Worm (Caenorhabditis elegans) whole organism, young adult: ENCODE results near the gene aptf-2.

ENCODE experiments used
- B0019.2 ChIP-seq: fragments of 200-800 bp; sonication (Bioruptor generic); conservative IDR thresholded peaks from 2 replicates; pipeline ENCODE4 v1.3.6; 2022; ENCODE audit warnings: missing genetic modification reagents, missing genetic modification characterization, missing compliant biosample characterization
- F10E7.11 ChIP-seq: sonication (generic microtip); optimal IDR thresholded peaks from 2 replicates; lab custom pipeline; 2017; ENCODE audit warnings: mild to moderate bottlenecking, missing genetic modification characterization, moderate library complexity, missing compliant biosample characterization
- F52B5.7 ChIP-seq: sonication (generic microtip); optimal IDR thresholded peaks from 2 replicates; lab custom pipeline; 2016; ENCODE audit warnings: mild to moderate bottlenecking, missing genetic modification characterization, missing compliant biosample characterization
- F57C9.4 ChIP-seq: sonication (generic microtip); optimal IDR thresholded peaks from 2 replicates; lab custom pipeline; 2017; ENCODE audit warnings: mild to moderate bottlenecking, missing genetic modification characterization, missing compliant biosample characterization
- Y53F4B.3 ChIP-seq: fragments of 200-800 bp; sonication (Bioruptor generic); IDR thresholded peaks from 2 replicates; pipeline ENCODE4 v1.3.6; 2022; ENCODE audit warnings: missing genetic modification reagents, missing genetic modification characterization, missing compliant biosample characterization
- Y95B8A.8 ChIP-seq: fragments of 200-800 bp; sonication (Bioruptor generic); IDR thresholded peaks from 2 replicates; pipeline ENCODE4 v1.3.6; 2022; ENCODE audit warnings: missing genetic modification reagents, missing genetic modification characterization, missing compliant biosample characterization
- ama-1 ChIP-seq, 3 experiments: fragments of 150-350 bp in 1 of 3; sonication (generic microtip) in 2 of 3; optimal IDR thresholded peaks; 2 replicates each; lab custom pipeline; 2014 to 2018; ENCODE audit warnings: missing biosample characterization in 2 of 3, missing genetic modification characterization in 2 of 3, missing genetic modification reagents in 2 of 3
- aptf-3 ChIP-seq: fragments of 200-800 bp; sonication (Bioruptor generic); IDR thresholded peaks from 2 replicates; pipeline ENCODE4 v1.3.6; 2022; ENCODE audit warnings: missing genetic modification characterization, missing compliant biosample characterization
- attf-5 ChIP-seq: fragments of 200-800 bp; sonication (Bioruptor generic); optimal IDR thresholded peaks from 2 replicates; lab custom pipeline; 2018; ENCODE audit warnings: mild to moderate bottlenecking, missing genetic modification characterization, missing compliant biosample characterization
- bed-1 ChIP-seq: fragments of 200-800 bp; sonication (Bioruptor generic); IDR thresholded peaks from 2 replicates; pipeline ENCODE4 v1.3.6; 2022; ENCODE audit warnings: missing genetic modification reagents, missing genetic modification characterization, missing compliant biosample characterization
- cebp-2 ChIP-seq: fragments of 200-800 bp; sonication (Bioruptor generic); IDR thresholded peaks from 2 replicates; pipeline ENCODE4 v1.3.6; 2022; ENCODE audit warnings: missing genetic modification characterization, missing compliant biosample characterization
- ceh-40 ChIP-seq: fragments of 200-800 bp; sonication (Bioruptor generic); IDR thresholded peaks from 2 replicates; pipeline ENCODE4 v1.3.6; 2022; ENCODE audit warnings: missing genetic modification characterization, missing compliant biosample characterization
- ceh-91 ChIP-seq: fragments of 200-800 bp; sonication (Bioruptor generic); IDR thresholded peaks from 2 replicates; pipeline ENCODE4 v1.3.6; 2022; ENCODE audit warnings: missing genetic modification reagents, missing genetic modification characterization, missing compliant biosample characterization
- dpff-1 ChIP-seq: sonication (generic microtip); optimal IDR thresholded peaks from 2 replicates; lab custom pipeline; 2017; ENCODE audit warnings: mild to moderate bottlenecking, missing genetic modification characterization, missing compliant biosample characterization
- efl-1 ChIP-seq: fragments of 150-350 bp; optimal IDR thresholded peaks from 2 replicates; lab custom pipeline; 2014; ENCODE audit warnings: missing biosample characterization, missing genetic modification reagents, missing genetic modification characterization
- egrh-3 ChIP-seq: fragments of 200-800 bp; sonication (Bioruptor generic); IDR thresholded peaks from 2 replicates; pipeline ENCODE4 v1.3.6; 2022; ENCODE audit warnings: missing genetic modification reagents, missing genetic modification characterization, missing compliant biosample characterization
- him-1 ChIP-seq: sonication (generic microtip); optimal IDR thresholded peaks from 2 replicates; lab custom pipeline; 2016; ENCODE audit warnings: missing genotype, missing genetic modification reagents, missing genetic modification characterization, missing compliant biosample characterization
- hlh-12 ChIP-seq: sonication (generic microtip); optimal IDR thresholded peaks from 2 replicates; lab custom pipeline; 2016; ENCODE audit warnings: missing genetic modification characterization, missing compliant biosample characterization
- hlh-26 ChIP-seq: fragments of 200-800 bp; sonication (Bioruptor generic); conservative IDR thresholded peaks from 2 replicates; pipeline ENCODE4 v1.3.6; 2022; ENCODE audit warnings: missing genetic modification reagents, missing genetic modification characterization, missing compliant biosample characterization
- hmg-1.2 ChIP-seq: fragments of 200-800 bp; sonication (Bioruptor generic); IDR thresholded peaks from 2 replicates; pipeline ENCODE4 v1.3.6; 2022; ENCODE audit warnings: missing genetic modification reagents, missing genetic modification characterization, missing compliant biosample characterization
- hmg-20 ChIP-seq: fragments of 200-800 bp; sonication (Bioruptor generic); IDR thresholded peaks from 2 replicates; pipeline ENCODE4 v1.3.6; 2022; ENCODE audit warnings: missing genetic modification reagents, missing genetic modification characterization, missing compliant biosample characterization
- let-607 ChIP-seq, 2 experiments: fragments of 200-800 bp in 1 of 2; sonication (Bioruptor generic) in 1 of 2; sonication (generic microtip) in 1 of 2; optimal IDR thresholded peaks; 2 replicates each; lab custom pipeline; 2016 to 2018; ENCODE audit warnings: mild to moderate bottlenecking in 2 of 2, missing compliant biosample characterization in 2 of 2, missing genetic modification characterization in 2 of 2, moderate library complexity in 2 of 2, missing genotype in 1 of 2
- lin-35 ChIP-seq, 3 experiments: fragments of 150-350 bp in 2 of 3; sonication (generic microtip) in 1 of 3; optimal IDR thresholded peaks; 2 replicates each; lab custom pipeline; 2014 to 2018; ENCODE audit warnings: missing biosample characterization in 3 of 3, missing genetic modification characterization in 3 of 3, missing genetic modification reagents in 3 of 3
- lin-40 ChIP-seq: sonication (generic microtip); optimal IDR thresholded peaks from 2 replicates; lab custom pipeline; 2016; ENCODE audit warnings: missing genetic modification characterization, mild to moderate bottlenecking, missing compliant biosample characterization, missing genotype, missing genetic modification reagents
- mxl-1 ChIP-seq: sonication (generic microtip); optimal IDR thresholded peaks from 2 replicates; lab custom pipeline; 2016; ENCODE audit warnings: missing genetic modification characterization, missing compliant biosample characterization
- nfyb-1 ChIP-seq: fragments of 200-800 bp; sonication (Bioruptor generic); IDR thresholded peaks from 2 replicates; pipeline ENCODE4 v1.3.6; 2022; ENCODE audit warnings: missing genetic modification reagents, missing genetic modification characterization, missing compliant biosample characterization
- nhr-120 ChIP-seq: fragments of 200-800 bp; sonication (Bioruptor generic); IDR thresholded peaks from 2 replicates; pipeline ENCODE4 v1.3.6; 2022; ENCODE audit warnings: missing genetic modification characterization, missing compliant biosample characterization
- pbrm-1 ChIP-seq: fragments of 200-800 bp; sonication (Bioruptor generic); IDR thresholded peaks from 2 replicates; pipeline ENCODE4 v1.3.6; 2022; ENCODE audit warnings: missing genetic modification reagents, missing genetic modification characterization, missing compliant biosample characterization
- pha-4 ChIP-seq: fragments of 150-350 bp; sonication (generic microtip); optimal IDR thresholded peaks from 2 replicates; lab custom pipeline; 2014; ENCODE audit warnings: missing biosample characterization, missing genetic modification reagents, missing genetic modification characterization
- snpc-1.1 ChIP-seq: sonication (generic microtip); optimal IDR thresholded peaks from 2 replicates; lab custom pipeline; 2017; ENCODE audit warnings: missing genetic modification characterization, mild to moderate bottlenecking, missing compliant biosample characterization, antibody characterized with exemption, moderate library complexity, missing genotype, missing genetic modification reagents; ENCODE audit not compliant: insufficient read depth
- snpc-3.4 ChIP-seq: sonication (generic microtip); optimal IDR thresholded peaks from 2 replicates; lab custom pipeline; 2017; ENCODE audit warnings: missing genetic modification characterization, mild to moderate bottlenecking, missing compliant biosample characterization, antibody characterized with exemption, moderate library complexity, missing genotype, missing genetic modification reagents
- tbp1 ChIP-seq: fragments of 200-800 bp; sonication (Bioruptor generic); optimal IDR thresholded peaks from 2 replicates; lab custom pipeline; 2018; ENCODE audit warnings: mild to moderate bottlenecking, missing genetic modification characterization, missing compliant biosample characterization
- tbx-9 ChIP-seq: sonication (generic microtip); optimal IDR thresholded peaks from 2 replicates; lab custom pipeline; 2016; ENCODE audit warnings: borderline replicate concordance, missing genetic modification characterization, inconsistent platforms, missing compliant biosample characterization
- unc-62 ChIP-seq: fragments of 150-350 bp; optimal IDR thresholded peaks from 2 replicates; lab custom pipeline; 2014; ENCODE audit warnings: missing biosample characterization, missing genetic modification reagents, missing genetic modification characterization
- ztf-18 ChIP-seq: sonication (generic microtip); optimal IDR thresholded peaks from 2 replicates; lab custom pipeline; 2016; ENCODE audit warnings: missing genotype, mild to moderate bottlenecking, missing genetic modification characterization, missing compliant biosample characterization
- ztf-26 ChIP-seq: sonication (generic microtip); optimal IDR thresholded peaks from 2 replicates; lab custom pipeline; 2017; ENCODE audit warnings: missing genetic modification characterization, missing compliant biosample characterization
- ztf-3 ChIP-seq: fragments of 200-800 bp; sonication (Bioruptor generic); optimal IDR thresholded peaks from 2 replicates; lab custom pipeline; 2018; ENCODE audit warnings: mild to moderate bottlenecking, missing genetic modification characterization, missing compliant biosample characterization

Gene aptf-2

ce11 chrIV:13383763-13384436, 32.0 kb downstream of the aptf-2 start, which contains the start of gene rab-19:
Gene rab-19 (minus strand): TSS chrIV:13384386.
- no peak for TF ChIP-seq Y53F4B.3 (GFP tag; lab: Robert Waterston, UW)
- peak; percentile 90 for TF ChIP-seq hmg-1.2 (GFP tag; lab: Robert Waterston, UW)

ce11 chrIV:13381823-13382222, 34.0 kb downstream of the aptf-2 start, which contains the start of gene emc-3:
Gene emc-3 (minus strand): TSS chrIV:13381923.
- TF ChIP-seq nfyb-1 (GFP tag; lab: Robert Waterston, UW) (no peak), lin-40 (tag; lab: Kevin White, UChicago) (no peak), hlh-26 (GFP tag; lab: Robert Waterston, UW) (no peak), ama-1 (optimal IDR thresholded peaks at IDR 0.05; lab: Kevin White, UChicago) (no peak), ama-1 (GFP tag; optimal IDR thresholded peaks at IDR 0.05; lab: Kevin White, UChicago) (no peak), pbrm-1 (GFP tag; lab: Robert Waterston, UW) (no peak), dpff-1 (no peak), him-1 (tag; lab: Kevin White, UChicago) (no peak), bed-1 (GFP tag; lab: Robert Waterston, UW) (no peak), ceh-91 (no peak), B0019.2 (GFP tag; lab: Robert Waterston, UW) (no peak), ceh-40 (GFP tag; lab: Robert Waterston, UW) (no peak), hlh-12 (tag; lab: Kevin White, UChicago) (no peak), mxl-1 (no peak), ztf-3 (no peak), aptf-3 (GFP tag; lab: Robert Waterston, UW) (no peak), let-607 (tag; optimal IDR thresholded peaks at IDR 0.05; lab: Kevin White, UChicago) (no peak), snpc-3.4 (tag; lab: Kevin White, UChicago) (no peak), tbp1 (GFP tag; lab: Kevin White, UChicago) (no peak)

ce11 chrIV:13380506-13380905, 35.3 kb downstream of the aptf-2 start:
- TF ChIP-seq Y95B8A.8 (GFP tag; lab: Robert Waterston, UW) (no peak), F52B5.7 (tag; lab: Kevin White, UChicago) (no peak), nhr-120 (GFP tag; lab: Robert Waterston, UW) (no peak), cebp-2 (GFP tag; lab: Robert Waterston, UW) (peak; percentile 82; the same call in 1 of the 2 replicates)
- TF ChIP-seq, all 124 proteins: peak for 1

ce11 chrIV:13377716-13378115, 38.1 kb downstream of the aptf-2 start, which contains the start of gene mau-8:
Gene mau-8 (plus strand): TSS chrIV:13378016.
- TF ChIP-seq F10E7.11 (no peak), tbx-9 (tag; lab: Kevin White, UChicago) (no peak), hmg-20 (no peak), ceh-91 (no peak), snpc-1.1 (no peak), ztf-26 (tag; lab: Kevin White, UChicago) (no peak), efl-1 (GFP tag; lab: Kevin White, UChicago) (no peak), lin-35 (GFP tag; optimal IDR thresholded peaks at IDR 0.05; lab: Kevin White, UChicago) (no peak), F57C9.4 (tag; lab: Kevin White, UChicago) (no peak), ceh-40 (GFP tag; lab: Robert Waterston, UW) (no peak), attf-5 (GFP tag; lab: Kevin White, UChicago) (no peak), ztf-18 (tag; lab: Kevin White, UChicago) (no peak), pha-4 (tag; lab: Kevin White, UChicago) (no peak), unc-62 (GFP tag; lab: Kevin White, UChicago) (no peak), egrh-3 (GFP tag; lab: Robert Waterston, UW) (no peak), dpff-1 (no peak)
